Worm (Caenorhabditis elegans): ENCODE data around the gene R09B5.11.

Gene R09B5.11

DNA sequence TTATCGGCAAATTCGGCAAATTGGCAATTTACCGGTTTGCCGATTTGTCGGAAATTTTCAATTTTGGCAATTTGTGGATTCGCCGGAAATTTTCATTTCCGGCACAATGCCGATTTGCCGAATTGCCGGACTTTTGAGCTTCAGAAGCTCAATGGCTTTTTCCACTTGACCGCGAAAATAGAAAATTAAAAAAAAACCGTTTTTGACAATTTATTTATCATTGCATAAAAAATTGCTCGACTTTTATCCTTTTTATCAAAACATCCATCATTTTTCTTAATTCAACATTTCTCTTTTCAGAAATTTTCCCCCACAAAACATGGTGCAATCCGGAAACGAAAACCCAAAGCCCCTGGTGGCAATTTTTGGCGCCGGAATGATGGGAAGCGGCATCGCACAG lies 21.1 kb downstream of the R09B5.11 start, which contains the start of gene hacd-1:
Gene hacd-1 (plus strand): TSS at position 301 of the 400 bp plus-strand sequence.
- TF ChIP-seq dao-5 (tag; optimal IDR thresholded peaks at IDR 0.05) (no peak), him-1 (tag; optimal IDR thresholded peaks at IDR 0.05) (no peak), W03F9.2 (tag; optimal IDR thresholded peaks at IDR 0.05) (no peak)

DNA sequence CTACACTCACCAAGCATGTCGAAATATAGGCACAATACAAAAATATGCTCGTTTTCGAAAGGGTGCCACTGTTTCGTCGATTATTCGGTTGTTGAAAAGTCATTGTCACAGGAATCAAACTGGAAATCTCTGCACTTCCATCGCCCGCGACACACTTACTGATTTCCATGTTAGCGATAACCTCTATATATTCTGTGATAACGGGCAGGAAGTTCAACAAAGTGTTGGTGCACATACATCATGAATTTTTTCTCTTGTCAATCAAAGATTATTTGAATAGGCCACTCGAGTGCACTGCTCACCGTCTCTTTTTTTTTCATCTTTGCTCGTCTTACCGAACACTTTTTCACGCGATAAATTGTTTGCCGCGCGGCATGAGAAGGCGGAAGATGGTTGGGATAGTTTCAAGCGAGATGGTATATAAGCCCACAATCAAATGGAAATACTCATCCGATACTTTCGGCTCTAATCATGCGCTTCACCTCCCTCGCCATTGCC lies 25.6 kb downstream of the R09B5.11 start, which contains the start of the genes fpn-1.2 and pqn-54:
Gene fpn-1.2 (minus strand): TSS at position 157 of the 498 bp plus-strand sequence.
Gene pqn-54 (plus strand): TSS at position 448 of the 498 bp plus-strand sequence.
- no peak for TF ChIP-seq him-1 (tag; optimal IDR thresholded peaks at IDR 0.05)
- no peak for TF ChIP-seq dao-5 (tag; optimal IDR thresholded peaks at IDR 0.05)
- TF ChIP-seq W03F9.2 (tag; optimal IDR thresholded peaks at IDR 0.05), result no peak

DNA sequence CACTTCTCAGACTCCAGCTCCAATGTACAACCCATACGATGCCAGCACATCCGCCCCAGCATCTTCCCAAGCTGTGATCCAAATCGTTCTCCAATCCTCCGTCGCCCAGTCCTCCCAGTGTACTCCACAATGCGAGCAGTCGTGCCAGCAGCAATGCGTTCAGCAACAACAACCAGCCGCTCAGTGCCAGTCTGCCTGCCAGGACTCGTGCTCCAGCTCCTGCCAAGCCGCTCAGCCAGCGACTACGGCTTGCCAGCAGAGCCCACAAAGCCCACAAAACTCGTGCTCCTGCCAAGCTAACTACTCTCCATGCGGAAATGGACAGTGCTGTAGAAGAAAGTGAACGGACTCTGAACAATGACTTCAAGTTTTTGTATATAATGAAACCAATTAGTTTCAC lies 26.9 kb downstream of the R09B5.11 start:
- TF ChIP-seq him-1 (tag; optimal IDR thresholded peaks at IDR 0.05) (no peak), W03F9.2 (tag; optimal IDR thresholded peaks at IDR 0.05) (no peak), dao-5 (tag; optimal IDR thresholded peaks at IDR 0.05) (no peak)

DNA sequence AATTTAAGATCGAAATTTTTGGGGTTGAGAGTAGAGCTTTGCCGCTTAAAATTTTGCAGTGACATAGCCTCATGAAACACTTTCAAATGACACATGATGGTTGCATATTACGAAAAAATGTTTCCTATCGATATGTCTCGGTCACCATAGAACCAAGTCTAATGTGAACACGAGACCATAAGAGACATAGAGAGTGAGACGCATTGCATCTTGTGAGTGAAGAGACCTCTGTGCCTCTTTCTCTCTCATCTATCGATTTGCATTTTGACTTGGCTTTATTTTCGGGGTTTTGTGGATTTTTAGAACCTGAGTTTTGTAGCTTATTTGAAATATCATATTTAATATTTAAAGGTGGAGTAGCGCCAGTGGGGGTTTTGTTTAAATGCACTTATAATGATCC lies 27.9 kb downstream of the R09B5.11 start:
- no peak for TF ChIP-seq W03F9.2 (tag; optimal IDR thresholded peaks at IDR 0.05)
- no peak for TF ChIP-seq him-1 (tag; optimal IDR thresholded peaks at IDR 0.05)
- no peak for TF ChIP-seq dao-5 (tag; optimal IDR thresholded peaks at IDR 0.05)

DNA sequence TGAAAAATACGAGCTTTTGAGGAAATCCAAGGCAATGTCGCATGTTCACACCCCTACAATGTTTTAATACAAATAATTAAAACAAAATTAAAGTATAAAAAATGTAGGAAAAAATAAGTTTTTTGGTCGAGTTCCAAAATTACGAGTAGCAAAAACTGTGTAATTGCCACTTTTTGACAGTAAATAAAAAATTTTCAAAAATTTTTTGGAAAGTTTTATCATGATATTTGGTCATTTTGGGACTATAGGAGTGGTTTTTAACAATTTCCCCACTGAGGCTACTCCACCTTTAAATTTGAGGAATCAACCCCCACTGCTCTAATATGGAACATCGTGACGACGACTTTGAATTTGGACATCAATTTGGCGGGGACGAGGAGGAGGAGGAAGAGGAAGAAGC lies 28.4 kb downstream of the R09B5.11 start, which contains the start of gene gid-8:
Gene gid-8 (plus strand): TSS at position 301 of the 400 bp plus-strand sequence.
- TF ChIP-seq W03F9.2 (tag; optimal IDR thresholded peaks at IDR 0.05) (no peak), him-1 (tag; optimal IDR thresholded peaks at IDR 0.05) (no peak), dao-5 (tag; optimal IDR thresholded peaks at IDR 0.05) (no peak)

DNA sequence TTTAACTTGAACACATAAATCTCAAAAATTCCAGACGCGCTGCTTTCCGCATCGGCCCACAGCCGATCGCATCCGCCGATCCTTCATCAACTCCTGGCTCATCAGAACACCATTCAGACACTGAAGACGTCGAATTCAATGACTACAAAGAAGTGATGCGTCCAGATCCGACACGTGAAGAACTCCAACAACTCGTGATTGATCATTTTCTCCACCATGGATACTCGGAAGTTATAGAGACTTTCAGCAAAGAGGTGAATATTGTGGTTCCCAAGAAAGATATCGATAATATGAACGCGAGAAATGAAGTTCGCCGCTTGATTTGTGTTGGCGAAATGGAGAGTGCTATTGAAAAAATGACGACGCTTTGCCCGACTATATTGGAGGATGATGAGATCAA lies 29.9 kb downstream of the R09B5.11 start:
- TF ChIP-seq W03F9.2 (tag; optimal IDR thresholded peaks at IDR 0.05) (no peak), dao-5 (tag; optimal IDR thresholded peaks at IDR 0.05) (no peak), him-1 (tag; optimal IDR thresholded peaks at IDR 0.05) (no peak)

DNA sequence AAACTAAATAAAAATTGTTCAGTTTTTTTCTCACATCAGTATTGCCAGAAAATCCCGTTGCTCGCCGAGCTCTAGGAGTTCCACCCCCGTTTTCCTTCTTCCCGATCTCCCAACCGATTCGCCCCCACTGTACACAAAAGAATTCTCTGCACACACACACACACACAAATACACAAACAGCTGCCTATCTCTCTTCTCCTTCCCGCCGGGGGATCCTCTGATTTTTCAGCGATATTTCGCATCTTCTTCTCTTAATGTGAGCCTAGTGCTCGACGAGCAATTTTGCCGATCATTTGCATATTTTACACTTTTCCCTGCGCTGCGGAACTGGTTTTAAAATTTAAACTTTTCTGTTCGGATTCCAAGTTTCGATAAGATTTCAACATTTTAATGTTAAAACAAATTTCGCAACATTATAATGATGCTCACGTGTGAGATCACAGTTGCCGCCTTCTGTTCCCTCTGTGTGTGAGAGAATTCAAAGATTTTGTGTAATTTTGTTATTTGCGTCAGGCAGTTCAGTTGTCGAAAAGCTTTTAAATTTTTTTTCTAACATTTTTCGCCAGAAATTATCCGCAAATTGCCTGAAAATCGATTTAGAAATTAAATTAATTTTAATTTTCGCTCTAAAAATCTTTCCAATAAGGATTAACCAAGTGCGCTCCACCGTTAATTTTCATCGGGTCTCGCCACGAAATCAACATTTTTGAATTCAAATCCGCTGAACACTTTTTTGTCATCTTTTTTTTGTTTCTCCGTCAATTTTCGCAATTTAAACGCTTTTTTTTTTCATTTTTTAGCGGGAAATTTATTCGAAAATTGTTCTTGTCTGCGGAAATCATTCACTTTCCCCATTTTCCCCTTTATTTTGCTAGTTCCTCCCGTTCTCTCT lies 32.3 kb downstream of the R09B5.11 start:
- TF ChIP-seq him-1 (tag; optimal IDR thresholded peaks at IDR 0.05), result no peak
- peak; percentile 45 for TF ChIP-seq W03F9.2 (tag; optimal IDR thresholded peaks at IDR 0.05)
- TF ChIP-seq dao-5 (tag; optimal IDR thresholded peaks at IDR 0.05), result no peak

DNA sequence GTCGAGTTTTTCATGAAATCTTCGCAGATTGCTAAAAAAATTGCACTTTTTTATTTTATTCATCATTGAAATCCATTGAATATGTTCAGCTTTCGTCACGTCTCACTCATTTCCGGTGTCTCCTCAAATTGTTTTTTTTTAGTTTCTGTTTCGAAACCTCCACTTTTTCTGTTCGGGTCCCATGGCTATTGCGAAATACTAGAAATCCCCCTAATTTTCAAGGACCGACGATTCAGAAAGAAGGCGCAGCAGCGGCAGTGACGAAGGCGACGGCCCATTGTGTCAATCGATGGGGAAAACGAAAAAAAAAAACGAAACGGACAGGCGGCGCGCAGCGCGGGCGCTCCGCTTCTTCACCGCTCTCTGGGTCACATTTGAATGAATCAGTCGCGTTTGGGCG lies 33.0 kb downstream of the R09B5.11 start:
- TF ChIP-seq W03F9.2 (tag; optimal IDR thresholded peaks at IDR 0.05) (no peak), dao-5 (tag; optimal IDR thresholded peaks at IDR 0.05) (no peak), him-1 (tag; optimal IDR thresholded peaks at IDR 0.05) (no peak)

DNA sequence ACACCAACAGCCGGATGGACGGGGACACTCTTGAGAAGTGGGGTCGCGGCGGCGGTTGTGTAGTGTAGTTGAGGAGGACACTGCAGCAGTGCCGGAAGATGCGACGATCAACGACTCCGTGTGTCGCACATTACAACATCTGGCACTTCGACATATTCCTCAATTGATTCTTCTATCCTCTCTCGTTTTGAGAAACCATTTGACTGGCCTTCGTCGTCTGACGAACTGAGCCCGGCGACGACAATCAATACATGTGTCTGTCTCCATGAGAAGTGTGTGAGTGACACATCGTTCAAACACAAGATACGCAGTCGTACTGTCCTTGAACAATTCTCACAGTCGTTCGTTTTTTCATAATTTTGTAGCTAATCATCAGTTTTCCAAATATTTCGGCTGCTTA lies 33.6 kb downstream of the R09B5.11 start:
- TF ChIP-seq dao-5 (tag; optimal IDR thresholded peaks at IDR 0.05) (no peak), him-1 (tag; optimal IDR thresholded peaks at IDR 0.05) (no peak), W03F9.2 (tag; optimal IDR thresholded peaks at IDR 0.05) (no peak)

DNA sequence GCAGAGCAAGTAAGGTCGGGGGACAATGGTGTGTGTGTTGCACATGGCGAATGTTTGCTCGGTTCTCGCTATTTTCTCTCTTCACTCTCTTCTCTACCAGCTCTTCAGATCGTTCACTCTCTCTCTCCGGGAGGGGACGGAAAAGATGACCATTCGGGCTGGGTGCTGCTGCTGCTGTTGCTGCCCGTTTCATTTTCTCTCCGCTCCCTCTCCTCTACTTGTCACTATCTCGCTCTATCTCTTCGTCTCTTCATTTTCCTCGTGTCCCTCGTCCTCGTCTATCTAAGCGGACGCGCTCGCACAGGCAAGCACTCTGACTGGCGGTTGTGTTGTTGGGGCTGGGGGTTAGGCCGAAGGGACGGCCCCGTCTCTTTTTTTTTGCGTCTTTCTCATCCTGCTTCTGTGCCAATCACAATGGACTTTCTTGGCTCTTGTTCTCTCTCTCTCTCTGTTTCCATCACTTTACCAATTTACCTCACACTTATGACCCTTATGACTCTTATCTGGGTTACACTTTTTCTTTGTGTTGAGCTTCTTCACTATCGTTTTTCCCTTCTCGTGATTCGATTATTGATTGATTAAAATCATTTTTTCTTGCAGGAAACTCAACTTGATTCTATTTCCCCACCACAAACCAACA lies 35.6 kb downstream of the R09B5.11 start, which contains the start of the genes F53E2.2 and unc-60:
Gene F53E2.2 (plus strand): TSS at position 601 of the 640 bp plus-strand sequence.
Gene unc-60 (plus strand): TSS at position 601 of the 640 bp plus-strand sequence.
- TF ChIP-seq dao-5 (tag; optimal IDR thresholded peaks at IDR 0.05) (peak; percentile 54), W03F9.2 (tag; optimal IDR thresholded peaks at IDR 0.05) (no peak), him-1 (tag; optimal IDR thresholded peaks at IDR 0.05) (peak; percentile 85)

DNA sequence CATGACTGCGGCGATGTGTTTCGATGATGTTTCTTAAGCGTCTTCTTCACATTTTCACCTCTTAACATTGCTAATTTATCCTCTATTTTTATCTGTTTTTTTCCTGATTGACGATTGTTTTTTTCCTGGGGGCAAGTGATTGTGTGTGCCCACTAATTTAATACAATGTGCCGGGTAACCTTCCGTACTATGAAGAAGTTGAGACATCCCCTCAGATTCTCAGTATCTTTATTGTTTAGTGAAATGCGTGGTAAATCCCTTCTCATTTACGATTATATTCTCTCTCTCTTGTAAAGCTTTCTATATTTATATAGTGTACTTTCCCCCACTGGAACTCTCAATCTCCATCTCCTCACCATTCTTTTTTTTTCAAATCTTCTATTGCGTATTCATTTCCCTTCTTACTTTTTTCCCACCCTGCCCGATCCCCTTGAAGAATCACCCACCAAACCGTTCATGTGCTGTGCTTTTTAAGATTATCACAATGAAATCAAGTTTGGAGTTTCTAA lies 37.3 kb downstream of the R09B5.11 start:
- TF ChIP-seq W03F9.2 (tag; optimal IDR thresholded peaks at IDR 0.05), result no peak
- no peak for TF ChIP-seq him-1 (tag; optimal IDR thresholded peaks at IDR 0.05)
- no peak for TF ChIP-seq dao-5 (tag; optimal IDR thresholded peaks at IDR 0.05)

DNA sequence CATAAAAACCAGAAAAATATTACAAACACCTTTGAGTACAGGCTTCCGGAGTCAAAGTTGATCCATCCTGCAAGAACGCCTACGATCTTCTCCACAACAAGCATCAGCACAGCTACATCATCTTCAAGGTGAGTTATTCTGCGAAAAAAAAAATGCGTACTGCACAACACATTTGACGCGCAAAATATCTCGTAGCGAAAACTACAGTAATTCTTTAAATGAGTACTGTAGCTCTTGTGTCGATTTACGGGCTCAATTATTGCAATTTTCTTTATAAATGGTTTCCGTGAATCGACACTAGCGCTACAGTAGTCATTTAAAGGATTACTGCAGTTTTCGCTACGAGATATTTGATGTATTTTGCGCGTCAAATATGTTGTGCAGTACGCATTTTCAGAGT lies 37.8 kb downstream of the R09B5.11 start:
- TF ChIP-seq W03F9.2 (tag; optimal IDR thresholded peaks at IDR 0.05) (no peak), him-1 (tag; optimal IDR thresholded peaks at IDR 0.05) (no peak)

DNA sequence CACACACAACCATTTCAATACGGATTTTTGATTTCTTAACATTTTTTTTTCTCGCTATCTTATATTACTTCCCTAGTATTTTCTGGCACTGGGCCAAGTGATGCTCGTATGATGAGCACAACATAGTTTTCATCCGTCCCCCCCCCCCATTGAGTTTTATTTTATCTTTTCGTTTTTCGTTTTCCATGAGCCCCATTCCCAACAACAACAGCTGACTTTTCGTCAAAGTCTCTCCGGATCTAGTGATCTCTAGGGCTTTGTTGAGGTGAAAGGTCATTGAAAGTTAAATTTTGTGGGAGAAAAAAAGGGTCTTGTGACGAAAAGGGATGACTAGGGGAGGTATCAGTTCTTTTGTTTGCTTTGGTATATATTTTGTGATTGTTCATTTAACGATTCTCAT lies 41.8 kb downstream of the R09B5.11 start:
- TF ChIP-seq dao-5 (tag; optimal IDR thresholded peaks at IDR 0.05) (no peak), W03F9.2 (tag; optimal IDR thresholded peaks at IDR 0.05) (no peak), him-1 (tag; optimal IDR thresholded peaks at IDR 0.05) (no peak)
